Worm (Caenorhabditis elegans) whole organism, L2 larva: Measurements from ENCODE around the gene swt-6.

Experiments used
- F13H6.1 ChIP-seq: sonication (generic microtip); optimal IDR thresholded peaks from 2 replicates; lab custom pipeline; 2016; ENCODE audit warnings: missing genetic modification characterization, missing compliant biosample characterization
- ZK546.5 ChIP-seq: sonication (generic microtip); optimal IDR thresholded peaks from 2 replicates; lab custom pipeline; 2017; ENCODE audit warnings: missing biosample characterization, missing genetic modification characterization
- ama-1 ChIP-seq: fragments of 150-350 bp; optimal IDR thresholded peaks from 2 replicates; lab custom pipeline; 2018; ENCODE audit warnings: inconsistent platforms
- blmp-1 ChIP-seq: sonication (generic microtip); optimal IDR thresholded peaks from 2 replicates; lab custom pipeline; 2017; ENCODE audit warnings: missing genetic modification characterization, mild to moderate bottlenecking, missing compliant biosample characterization, antibody characterized with exemption, moderate library complexity; ENCODE audit not compliant: insufficient read depth
- ceh-16 ChIP-seq: fragments of 150-350 bp; optimal IDR thresholded peaks from 2 replicates; lab custom pipeline; 2014; ENCODE audit warnings: missing biosample characterization, missing genetic modification characterization
- ceh-82 ChIP-seq: fragments of 150-350 bp; optimal IDR thresholded peaks from 2 replicates; lab custom pipeline; 2014; ENCODE audit warnings: missing biosample characterization, missing genetic modification characterization
- crh-2 ChIP-seq: sonication (generic microtip); optimal IDR thresholded peaks from 2 replicates; lab custom pipeline; 2017; ENCODE audit warnings: missing biosample characterization, missing genetic modification characterization
- dmd-4 ChIP-seq: sonication (generic microtip); optimal IDR thresholded peaks from 2 replicates; lab custom pipeline; 2017; ENCODE audit warnings: missing biosample characterization, missing genetic modification characterization
- elt-1 ChIP-seq: fragments of 150-350 bp; optimal IDR thresholded peaks from 2 replicates; lab custom pipeline; 2014; ENCODE audit warnings: missing biosample characterization, missing genetic modification characterization
- fos-1 ChIP-seq: fragments of 150-350 bp; optimal IDR thresholded peaks from 2 replicates; lab custom pipeline; 2014; ENCODE audit warnings: missing biosample characterization, missing genetic modification characterization
- lin-39 ChIP-seq: fragments of 150-350 bp; optimal IDR thresholded peaks from 2 replicates; lab custom pipeline; 2014; ENCODE audit warnings: missing biosample characterization, missing genetic modification reagents, missing genetic modification characterization
- lsy-2 ChIP-seq, 2 experiments: fragments of 150-350 bp in 1 of 2; sonication (generic microtip) in 1 of 2; optimal IDR thresholded peaks; 2 replicates each; lab custom pipeline; 2014 to 2017; ENCODE audit warnings: missing biosample characterization in 2 of 2, missing genetic modification characterization in 2 of 2
- mab-5 ChIP-seq: fragments of 150-350 bp; optimal IDR thresholded peaks from 2 replicates; lab custom pipeline; 2014; ENCODE audit warnings: missing biosample characterization, missing genetic modification characterization
- mbf-1 ChIP-seq: sonication (generic microtip); optimal IDR thresholded peaks from 2 replicates; lab custom pipeline; 2017; ENCODE audit warnings: missing biosample characterization, missing genetic modification characterization
- nhr-12 ChIP-seq: fragments of 150-350 bp; optimal IDR thresholded peaks from 2 replicates; lab custom pipeline; 2014; ENCODE audit warnings: missing biosample characterization, missing genetic modification characterization
- nhr-129 ChIP-seq: fragments of 150-350 bp; optimal IDR thresholded peaks from 2 replicates; lab custom pipeline; 2014; ENCODE audit warnings: missing biosample characterization, missing genetic modification characterization
- nhr-21 ChIP-seq: fragments of 150-350 bp; optimal IDR thresholded peaks from 2 replicates; lab custom pipeline; 2014; ENCODE audit warnings: missing biosample characterization, missing genetic modification characterization
- nhr-23 ChIP-seq: fragments of 150-350 bp; optimal IDR thresholded peaks from 2 replicates; lab custom pipeline; 2014; ENCODE audit warnings: missing biosample characterization, missing genetic modification reagents, missing genetic modification characterization
- nhr-237 ChIP-seq: fragments of 150-350 bp; optimal IDR thresholded peaks from 2 replicates; lab custom pipeline; 2014; ENCODE audit warnings: missing biosample characterization, missing genetic modification characterization
- nhr-25 ChIP-seq: fragments of 150-350 bp; sonication (generic microtip); optimal IDR thresholded peaks from 3 replicates; lab custom pipeline; 2014; ENCODE audit warnings: missing biosample characterization, missing genetic modification characterization
- nhr-77 ChIP-seq: fragments of 150-350 bp; optimal IDR thresholded peaks from 2 replicates; lab custom pipeline; 2014; ENCODE audit warnings: missing biosample characterization, missing genetic modification characterization
- sem-4 ChIP-seq: fragments of 150-350 bp; optimal IDR thresholded peaks from 2 replicates; lab custom pipeline; 2014; ENCODE audit warnings: missing biosample characterization, missing genetic modification reagents, missing genetic modification characterization
- sma-3 ChIP-seq: sonication (generic microtip); optimal IDR thresholded peaks from 2 replicates; lab custom pipeline; 2016; ENCODE audit warnings: missing genetic modification reagents, missing genetic modification characterization, missing compliant biosample characterization
- sma-9 ChIP-seq, 2 experiments: fragments of 150-350 bp in 1 of 2; sonication (generic microtip) in 1 of 2; optimal IDR thresholded peaks; 2 replicates each; lab custom pipeline; 2014 to 2016; ENCODE audit warnings: missing genetic modification characterization in 2 of 2, mild to moderate bottlenecking in 1 of 2, missing biosample characterization in 1 of 2, missing compliant biosample characterization in 1 of 2, missing genetic modification reagents in 1 of 2, moderate library complexity in 1 of 2
- unc-55 ChIP-seq: fragments of 150-350 bp; sonication (generic microtip); optimal IDR thresholded peaks from 3 replicates; lab custom pipeline; 2014; ENCODE audit warnings: missing biosample characterization, missing genetic modification reagents, missing genetic modification characterization
- unc-62 ChIP-seq: fragments of 150-350 bp; optimal IDR thresholded peaks from 2 replicates; lab custom pipeline; 2014; ENCODE audit warnings: missing biosample characterization, missing genetic modification reagents, missing genetic modification characterization
- zag-1 ChIP-seq: fragments of 150-350 bp; optimal IDR thresholded peaks from 2 replicates; lab custom pipeline; 2014; ENCODE audit warnings: missing biosample characterization, missing genetic modification characterization
- ztf-1 ChIP-seq: fragments of 200-800 bp; sonication (Bioruptor generic); conservative IDR thresholded peaks from 2 replicates; pipeline ENCODE4 v1.3.6; 2022; ENCODE audit warnings: missing genetic modification characterization, missing compliant biosample characterization
- ztf-11 ChIP-seq: sonication (generic microtip); optimal IDR thresholded peaks from 2 replicates; lab custom pipeline; 2017; ENCODE audit warnings: missing biosample characterization, missing genetic modification characterization
- ztf-4 ChIP-seq: fragments of 150-350 bp; optimal IDR thresholded peaks from 2 replicates; lab custom pipeline; 2014; ENCODE audit warnings: missing biosample characterization, missing genetic modification characterization

Gene swt-6

DNA sequence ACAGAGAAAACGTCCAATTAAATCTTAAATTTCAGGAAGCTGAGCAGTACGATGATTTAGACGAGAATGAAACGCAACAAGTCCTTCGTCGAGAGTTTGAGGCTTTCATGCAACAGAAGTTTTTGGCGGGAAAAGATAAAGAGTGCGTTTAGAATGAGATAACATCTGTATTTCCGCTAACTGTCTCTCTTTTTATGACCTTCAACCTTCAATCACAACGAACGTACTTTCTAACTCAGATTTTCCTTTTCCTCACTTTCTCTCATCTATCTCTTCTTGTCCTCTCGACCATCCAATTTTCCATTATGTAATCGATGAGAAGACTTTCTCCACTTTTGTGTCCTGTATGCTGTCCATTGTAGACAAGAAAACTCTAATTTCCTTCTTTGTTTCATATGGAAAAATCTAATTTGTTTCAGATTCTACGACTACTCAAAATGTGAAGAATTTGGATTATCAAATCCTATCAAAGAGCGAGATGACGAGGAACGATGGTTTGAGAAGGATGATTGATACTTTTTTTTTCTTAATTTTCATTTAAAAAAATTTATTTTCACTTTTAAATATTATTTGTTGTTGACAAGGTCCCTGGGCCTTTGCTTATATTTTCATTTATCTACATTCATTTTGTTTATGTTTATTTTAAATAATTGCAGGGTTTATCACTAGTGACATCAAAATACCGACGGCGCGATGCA, 9.3 kb downstream of the swt-6 start, which contains the start of gene sao-1:
sao-1 (plus strand) TSS at position 648 of the 698 bp plus-strand sequence.
- TF ChIP-seq ceh-16 (no peak), sma-9 (GFP tag; optimal IDR thresholded peaks at IDR 0.05; lab: Kevin White, UChicago) (peak; percentile 13), sma-9 (tag; optimal IDR thresholded peaks at IDR 0.05; lab: Kevin White, UChicago) (no peak), blmp-1 (tag; lab: Kevin White, UChicago) (peak; percentile 98)
- TF ChIP-seq, all 48 proteins: peak for 2

DNA sequence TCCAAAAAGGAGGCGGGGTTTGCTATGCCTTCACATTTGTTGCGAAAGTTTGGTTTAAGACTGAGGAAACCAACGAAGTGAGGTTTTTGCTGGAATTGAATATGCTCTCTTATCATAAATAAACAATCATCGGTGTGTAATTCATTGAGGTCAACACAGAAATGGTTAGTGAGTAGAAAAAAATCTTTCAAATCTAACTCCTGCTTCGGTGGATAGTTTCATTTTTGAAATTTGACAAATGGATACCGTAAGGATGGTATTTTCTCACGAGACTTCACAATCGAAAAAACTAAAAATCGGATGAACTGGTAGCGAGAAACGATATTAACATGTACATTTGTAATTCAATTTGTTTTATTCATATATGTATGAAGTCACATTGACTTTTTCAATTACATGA, 26.7 kb downstream of the swt-6 start, which contains the start of gene eol-1:
eol-1 (minus strand) TSS at position 101 of the 400 bp plus-strand sequence.
- TF ChIP-seq ZK546.5 (tag; lab: Kevin White, UChicago) = no peak

DNA sequence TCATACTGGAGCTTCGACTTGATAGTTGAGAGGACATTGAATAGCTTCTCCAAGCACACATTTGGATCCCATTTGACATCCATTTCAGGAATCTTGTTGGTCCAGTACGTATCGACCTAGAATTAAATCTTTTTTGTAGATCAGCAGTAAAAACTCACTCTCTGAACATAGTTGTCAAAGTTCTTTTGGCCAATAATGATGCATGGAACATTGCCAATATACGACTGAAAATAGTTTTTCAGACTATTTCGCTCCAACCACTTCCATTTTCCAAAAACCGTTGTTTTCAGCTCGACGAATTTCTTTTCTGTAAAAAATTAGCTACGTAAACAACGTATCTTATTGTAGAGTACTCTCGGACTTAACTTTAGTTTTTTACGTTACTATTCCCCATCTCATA, 27.5 kb downstream of the swt-6 start:
- TF ChIP-seq nhr-23 (tag; lab: Kevin White, UChicago) = no peak
- no peak for TF ChIP-seq ama-1 (lab: Kevin White, UChicago)
- TF ChIP-seq ztf-1 (GFP tag; lab: Robert Waterston, UW) = no peak

DNA sequence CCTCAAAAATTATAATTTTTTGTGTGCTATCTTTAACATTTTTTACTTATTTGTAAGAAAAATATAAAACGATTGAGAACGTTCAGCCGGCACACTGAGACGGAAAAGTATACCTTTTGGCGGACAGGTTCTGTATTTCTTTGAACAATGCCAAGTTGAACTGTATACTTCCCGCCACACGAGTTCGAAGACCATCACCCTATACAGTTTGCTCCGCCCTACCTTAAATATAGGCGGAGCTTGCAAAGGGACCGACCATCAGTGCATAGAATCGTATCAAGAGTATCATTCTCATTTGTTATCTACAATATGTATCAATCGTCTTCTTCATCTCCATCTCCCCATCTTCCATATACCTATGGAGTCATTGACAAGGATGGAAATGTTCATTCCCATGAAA, 30.7 kb downstream of the swt-6 start, which contains the start of gene end-1:
end-1 (plus strand) TSS at position 301 of the 400 bp plus-strand sequence.
- TF ChIP-seq elt-1 = no peak
- no peak for TF ChIP-seq ZK546.5 (tag; lab: Kevin White, UChicago)
- no peak for TF ChIP-seq fos-1 (tag; lab: Kevin White, UChicago)
- no peak for TF ChIP-seq nhr-237 (tag; lab: Kevin White, UChicago)
- no peak for TF ChIP-seq blmp-1 (tag; lab: Kevin White, UChicago)

DNA sequence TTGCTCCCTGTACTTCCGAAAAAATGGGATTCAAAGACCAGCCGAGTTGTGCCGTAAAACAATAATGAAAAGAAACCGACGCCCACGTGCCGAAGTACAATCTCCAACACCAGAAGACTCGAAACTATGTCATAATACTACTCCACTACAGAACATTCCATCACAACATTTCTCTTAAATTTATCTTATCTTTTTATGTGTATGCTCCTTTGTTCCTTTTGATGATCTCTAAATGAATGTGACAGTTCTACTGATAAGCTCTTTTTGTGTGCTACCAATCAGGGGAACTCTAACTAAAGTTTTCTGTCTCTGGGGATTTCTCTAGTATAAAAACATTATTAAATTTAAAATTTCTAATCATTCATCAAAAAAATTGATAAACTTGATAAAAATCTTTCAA, 32.7 kb downstream of the swt-6 start:
- TF ChIP-seq blmp-1 (tag; lab: Kevin White, UChicago) (no peak), fos-1 (tag; lab: Kevin White, UChicago) (peak; percentile 71), crh-2 (peak; percentile 32), nhr-21 (tag; lab: Kevin White, UChicago) (no peak)

DNA sequence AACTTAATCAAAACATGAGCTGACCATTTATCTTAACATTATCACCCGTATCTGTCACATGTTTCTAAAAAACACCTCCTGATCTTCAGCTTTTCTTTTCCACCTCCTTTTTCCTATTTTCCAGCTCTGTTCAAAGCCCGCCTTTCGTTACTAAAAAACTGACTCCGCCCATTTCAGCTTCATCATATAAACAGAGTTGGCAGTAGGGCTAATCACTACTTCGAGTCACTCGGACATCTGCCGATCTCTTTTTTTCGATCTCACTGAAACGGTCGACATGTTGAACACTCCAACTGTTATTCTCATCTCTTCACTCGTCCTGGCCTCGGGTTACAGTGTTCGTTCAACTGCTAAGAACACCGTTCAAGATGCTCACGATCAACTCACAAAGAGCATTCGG, 38.3 kb downstream of the swt-6 start, which contains the start of gene droe-4:
droe-4 (plus strand) TSS at position 172 of the 400 bp plus-strand sequence.
- TF ChIP-seq dmd-4 (no peak), unc-62 (no peak), sem-4 (tag; lab: Kevin White, UChicago) (no peak), ama-1 (lab: Kevin White, UChicago) (no peak)
- TF ChIP-seq, all 48 proteins: peak for 0

DNA sequence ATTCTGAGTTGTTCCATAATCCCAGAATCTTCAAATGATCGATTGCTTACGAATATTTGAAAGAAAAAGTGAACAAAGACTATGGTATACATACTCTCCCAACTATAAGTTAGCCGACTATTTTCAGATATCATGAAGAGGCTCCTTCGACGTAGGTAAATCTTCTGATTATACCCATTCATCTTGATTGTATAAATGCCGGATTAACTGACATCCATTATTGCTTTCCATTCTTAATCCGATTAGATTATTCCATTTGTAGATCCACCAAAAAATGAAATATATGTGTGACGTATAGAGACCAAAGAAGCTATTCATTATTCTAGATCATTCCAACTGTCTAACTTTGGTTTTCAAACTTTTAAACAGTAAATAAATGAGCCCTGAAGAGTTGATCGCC, 39.3 kb downstream of the swt-6 start:
- TF ChIP-seq ztf-11 (no peak), unc-55 (GFP tag; lab: Kevin White, UChicago) (no peak), nhr-21 (tag; lab: Kevin White, UChicago) (peak; percentile 59), mab-5 (tag; lab: Kevin White, UChicago) (no peak), blmp-1 (tag; lab: Kevin White, UChicago) (no peak), mbf-1 (no peak)

DNA sequence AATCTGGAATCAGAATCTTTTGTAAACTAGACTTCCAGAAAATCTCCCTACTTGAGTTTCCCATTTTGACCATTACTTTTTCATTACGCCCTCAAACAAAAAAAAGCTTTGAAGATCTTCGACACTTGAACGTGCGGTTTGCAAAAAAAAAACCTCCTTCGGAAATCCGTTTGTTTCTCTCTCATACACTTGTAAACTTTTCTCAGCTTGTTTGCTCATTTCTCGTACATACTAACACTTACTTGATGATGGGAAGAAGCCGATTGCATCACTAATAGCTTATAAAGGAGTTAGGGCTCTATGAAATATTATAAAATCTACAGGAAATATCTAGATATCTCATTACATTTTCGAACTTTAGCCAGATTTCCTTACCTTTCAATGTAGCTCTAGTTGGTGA, 47.8 kb downstream of the swt-6 start:
- TF ChIP-seq lin-39 (tag; lab: Kevin White, UChicago) (no peak), sem-4 (tag; lab: Kevin White, UChicago) (peak; percentile 26)

DNA sequence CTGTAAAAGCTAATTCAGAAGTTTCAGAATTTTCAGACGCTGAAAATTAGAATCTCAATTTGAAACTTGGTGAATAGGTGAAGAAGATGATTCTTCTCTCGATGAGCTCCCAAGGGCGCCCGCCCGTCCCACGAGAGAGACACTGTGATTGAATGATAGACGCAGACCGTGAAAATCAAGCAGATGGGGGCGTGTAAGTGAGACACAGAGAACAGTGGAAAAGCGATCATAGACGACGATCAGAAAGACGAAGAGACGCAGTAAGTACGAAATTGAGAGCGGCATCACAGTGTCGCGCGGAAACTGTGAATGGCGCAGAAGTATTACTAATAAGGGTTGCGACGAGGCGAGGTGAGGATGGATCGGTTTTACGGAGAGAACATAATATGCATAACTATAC, 48.2 kb downstream of the swt-6 start:
- no peak for TF ChIP-seq dmd-4
- TF ChIP-seq fos-1 (tag; lab: Kevin White, UChicago) = peak; percentile 28
- TF ChIP-seq sem-4 (tag; lab: Kevin White, UChicago) = no peak
- TF ChIP-seq unc-55 (GFP tag; lab: Kevin White, UChicago) = no peak
- TF ChIP-seq nhr-237 (tag; lab: Kevin White, UChicago) = no peak
- no peak for TF ChIP-seq ztf-4 (tag; lab: Kevin White, UChicago)
- no peak for TF ChIP-seq nhr-77 (tag; lab: Kevin White, UChicago)
- no peak for TF ChIP-seq zag-1 (tag; lab: Kevin White, UChicago)
- no peak for TF ChIP-seq nhr-25 (tag; lab: Kevin White, UChicago)
- no peak for TF ChIP-seq ZK546.5 (tag; lab: Kevin White, UChicago)
- TF ChIP-seq unc-62 = no peak
- no peak for TF ChIP-seq sma-3 (GFP tag; lab: Kevin White, UChicago)
- TF ChIP-seq lsy-2 (tag; optimal IDR thresholded peaks at IDR 0.05; lab: Kevin White, UChicago) = no peak
- TF ChIP-seq F13H6.1 (tag; lab: Kevin White, UChicago) = peak; percentile 21
- peak; percentile 25 for TF ChIP-seq nhr-129 (tag; lab: Kevin White, UChicago)
- no peak for TF ChIP-seq nhr-12
- TF ChIP-seq nhr-21 (tag; lab: Kevin White, UChicago) = no peak
- no peak for TF ChIP-seq ceh-82 (tag; lab: Kevin White, UChicago)
- peak; percentile 19 for TF ChIP-seq sma-9 (GFP tag; optimal IDR thresholded peaks at IDR 0.05; lab: Kevin White, UChicago)
- TF ChIP-seq sma-9 (tag; optimal IDR thresholded peaks at IDR 0.05; lab: Kevin White, UChicago) = no peak
- TF ChIP-seq crh-2 = no peak
